Worm (Caenorhabditis elegans): ENCODE data around the gene str-112.

DNA sequence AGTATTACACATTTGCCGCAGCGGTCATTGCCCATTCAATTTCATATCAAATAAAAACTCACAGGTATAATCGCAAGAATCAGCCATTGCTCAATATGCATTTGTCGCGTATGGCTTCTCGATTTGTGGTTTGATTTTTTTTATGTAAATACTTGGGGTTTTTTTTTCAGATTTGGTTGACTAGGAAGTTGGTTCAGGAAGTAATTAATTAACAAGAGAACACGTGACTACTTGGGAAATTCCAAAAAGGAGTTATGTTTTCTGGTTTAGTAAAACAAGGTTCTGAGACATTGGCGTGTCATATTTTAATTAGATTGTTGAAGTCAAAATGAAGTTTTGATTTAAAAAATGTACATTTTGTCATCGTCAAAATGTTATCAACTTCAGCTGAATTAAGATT lies 7.2 kb downstream of the str-112 start, which contains the start of gene srx-36:
- TF ChIP-seq mab-5 (tag; optimal IDR thresholded peaks at IDR 0.05) = no peak
- no peak for TF ChIP-seq alr-1 (tag; optimal IDR thresholded peaks at IDR 0.05)
- TF ChIP-seq R02D3.7 (tag; optimal IDR thresholded peaks at IDR 0.05) = no peak
- no peak for TF ChIP-seq unc-39 (tag; optimal IDR thresholded peaks at IDR 0.05)
- TF ChIP-seq ztf-4 (tag; optimal IDR thresholded peaks at IDR 0.05) = no peak
- no peak for TF ChIP-seq nhr-10 (tag; optimal IDR thresholded peaks at IDR 0.05)
- TF ChIP-seq C34F6.9 (tag; optimal IDR thresholded peaks at IDR 0.05) = no peak
